Worm (Caenorhabditis elegans) whole organism, L4 larva: ENCODE measurements around the gene C50F4.16.

Experiments used
- F26F4.8 ChIP-seq: fragments of 200-800 bp; sonication (Bioruptor generic); conservative IDR thresholded peaks from 2 replicates; pipeline ENCODE4 v1.3.6; 2022; ENCODE audit warnings: missing genetic modification characterization, missing compliant biosample characterization
- F37D6.2 ChIP-seq: sonication (generic microtip); optimal IDR thresholded peaks from 2 replicates; lab custom pipeline; 2016; ENCODE audit warnings: mild to moderate bottlenecking, missing genetic modification characterization, missing compliant biosample characterization
- F44E2.7 ChIP-seq: fragments of 200-800 bp; sonication (Bioruptor generic); IDR thresholded peaks from 2 replicates; pipeline ENCODE4 v2.1.2; 2022; ENCODE audit warnings: missing genetic modification characterization, missing compliant biosample characterization
- ZK337.2 ChIP-seq: fragments of 200-800 bp; sonication (Bioruptor generic); IDR thresholded peaks from 2 replicates; pipeline ENCODE4 v1.3.6; 2022; ENCODE audit warnings: missing genetic modification reagents, missing genetic modification characterization, missing compliant biosample characterization
- aha-1 ChIP-seq: fragments of 150-350 bp; peaks from one replicate; lab custom pipeline; 2014; ENCODE audit warnings: missing biosample characterization, missing genetic modification characterization
- daf-8 ChIP-seq: fragments of 200-800 bp; sonication (Bioruptor generic); IDR thresholded peaks from 2 replicates; pipeline ENCODE4 v1.3.6; 2022; ENCODE audit warnings: missing genetic modification characterization, missing compliant biosample characterization
- dmd-8 ChIP-seq: fragments of 200-800 bp; sonication (Bioruptor generic); IDR thresholded peaks from 2 replicates; pipeline ENCODE4 v1.3.6; 2022; ENCODE audit warnings: missing genetic modification characterization, missing compliant biosample characterization
- dmd-9 ChIP-seq: fragments of 200-800 bp; sonication (Bioruptor generic); IDR thresholded peaks from 2 replicates; pipeline ENCODE4 v1.3.6; 2022; ENCODE audit warnings: missing genetic modification reagents, missing genetic modification characterization, missing compliant biosample characterization
- duxl-1 ChIP-seq: sonication (generic microtip); optimal IDR thresholded peaks from 2 replicates; lab custom pipeline; 2016; ENCODE audit warnings: mild to moderate bottlenecking, missing genetic modification characterization, moderate library complexity, missing compliant biosample characterization; ENCODE audit not compliant: poor library complexity
- egl-27 ChIP-seq: sonication (generic microtip); optimal IDR thresholded peaks from 3 replicates; lab custom pipeline; 2017; ENCODE audit warnings: missing biosample characterization, missing genetic modification reagents, missing genetic modification characterization
- egl-43 ChIP-seq: fragments of 200-800 bp; sonication (Bioruptor generic); IDR thresholded peaks from 2 replicates; pipeline ENCODE4 v1.3.6; 2022; ENCODE audit warnings: missing genetic modification reagents, missing genetic modification characterization, missing compliant biosample characterization
- fos-1 ChIP-seq: fragments of 150-350 bp; optimal IDR thresholded peaks from 2 replicates; lab custom pipeline; 2014; ENCODE audit warnings: missing biosample characterization, missing genetic modification characterization
- gei-8 ChIP-seq: fragments of 200-800 bp; sonication (Bioruptor generic); optimal IDR thresholded peaks from 2 replicates; lab custom pipeline; 2018; ENCODE audit warnings: mild to moderate bottlenecking, missing genetic modification characterization, missing compliant biosample characterization
- hif-1 ChIP-seq, 2 experiments: sonication (generic microtip); optimal IDR thresholded peaks; 2 replicates each; lab custom pipeline; 2016 to 2017; ENCODE audit warnings: missing compliant biosample characterization in 2 of 2, missing genetic modification characterization in 2 of 2, missing genetic modification reagents in 2 of 2, missing genotype in 2 of 2, mild to moderate bottlenecking in 1 of 2
- hlh-30 ChIP-seq: sonication (generic microtip); optimal IDR thresholded peaks from 2 replicates; lab custom pipeline; 2017; ENCODE audit warnings: antibody characterized with exemption, mild to moderate bottlenecking, missing genetic modification characterization, missing compliant biosample characterization; ENCODE audit not compliant: insufficient read depth
- lin-29 ChIP-seq: fragments of 200-800 bp; sonication (Bioruptor generic); IDR thresholded peaks from 2 replicates; pipeline ENCODE4 v1.3.6; 2022; ENCODE audit warnings: missing genetic modification reagents, missing genetic modification characterization, missing compliant biosample characterization
- lin-38 ChIP-seq: fragments of 200-800 bp; sonication (Bioruptor generic); IDR thresholded peaks from 2 replicates; pipeline ENCODE4 v1.3.6; 2022; ENCODE audit warnings: missing genetic modification reagents, missing genetic modification characterization, missing compliant biosample characterization
- lir-3 ChIP-seq: sonication (generic microtip); optimal IDR thresholded peaks from 2 replicates; lab custom pipeline; 2016; ENCODE audit warnings: mild to moderate bottlenecking, missing genetic modification characterization, missing compliant biosample characterization
- madf-9 ChIP-seq: fragments of 200-800 bp; sonication (Bioruptor generic); conservative IDR thresholded peaks from 2 replicates; pipeline ENCODE4 v1.3.6; 2022; ENCODE audit warnings: missing genetic modification reagents, missing genetic modification characterization, missing compliant biosample characterization
- mdt-29 ChIP-seq: fragments of 200-800 bp; sonication (Bioruptor generic); IDR thresholded peaks from 2 replicates; pipeline ENCODE4 v1.3.6; 2022; ENCODE audit warnings: missing genetic modification reagents, missing genetic modification characterization, missing compliant biosample characterization
- mxl-2 ChIP-seq: fragments of 200-800 bp; sonication (Bioruptor generic); conservative IDR thresholded peaks from 2 replicates; pipeline ENCODE4 v1.3.6; 2022; ENCODE audit warnings: missing genetic modification reagents, missing genetic modification characterization, missing compliant biosample characterization
- nhr-10 ChIP-seq: fragments of 150-350 bp; optimal IDR thresholded peaks from 2 replicates; lab custom pipeline; 2014; ENCODE audit warnings: missing biosample characterization, missing genetic modification characterization
- nhr-11 ChIP-seq: fragments of 150-350 bp; optimal IDR thresholded peaks from 2 replicates; lab custom pipeline; 2014; ENCODE audit warnings: missing biosample characterization, missing genetic modification characterization
- nhr-237 ChIP-seq: sonication (generic microtip); optimal IDR thresholded peaks from 2 replicates; lab custom pipeline; 2017; ENCODE audit warnings: missing biosample characterization, missing genetic modification characterization
- nhr-28 ChIP-seq: fragments of 150-350 bp; optimal IDR thresholded peaks from 2 replicates; lab custom pipeline; 2014; ENCODE audit warnings: missing biosample characterization, missing genetic modification characterization
- nhr-41 ChIP-seq: fragments of 200-800 bp; sonication (Bioruptor generic); IDR thresholded peaks from 2 replicates; pipeline ENCODE4 v1.3.6; 2022; ENCODE audit warnings: missing genetic modification reagents, missing genetic modification characterization, missing compliant biosample characterization
- nhr-42 ChIP-seq: fragments of 200-800 bp; sonication (Bioruptor generic); IDR thresholded peaks from 2 replicates; pipeline ENCODE4 v1.3.6; 2022; ENCODE audit warnings: missing genetic modification characterization, missing compliant biosample characterization
- nhr-48 ChIP-seq: sonication (generic microtip); optimal IDR thresholded peaks from 2 replicates; lab custom pipeline; 2016; ENCODE audit warnings: mild to moderate bottlenecking, missing genetic modification characterization, missing compliant biosample characterization
- php-3 ChIP-seq: fragments of 200-800 bp; sonication (Bioruptor generic); IDR thresholded peaks from 2 replicates; pipeline ENCODE4 v1.3.6; 2022; ENCODE audit warnings: missing genetic modification reagents, missing genetic modification characterization, missing compliant biosample characterization
- pqm-1 ChIP-seq: sonication (generic microtip); optimal IDR thresholded peaks from 2 replicates; lab custom pipeline; 2017; ENCODE audit warnings: missing biosample characterization, missing genetic modification characterization
- rbr-2 ChIP-seq: sonication (generic microtip); optimal IDR thresholded peaks from 2 replicates; lab custom pipeline; 2016; ENCODE audit warnings: missing genotype, missing genetic modification characterization, missing compliant biosample characterization
- skn-1 ChIP-seq: fragments of 150-350 bp; optimal IDR thresholded peaks from 2 replicates; lab custom pipeline; 2014; ENCODE audit warnings: missing biosample characterization, missing genetic modification characterization
- snpc-1.2 ChIP-seq: fragments of 200-800 bp; sonication (Bioruptor generic); IDR thresholded peaks from 2 replicates; pipeline ENCODE4 v1.3.6; 2022; ENCODE audit warnings: missing genetic modification reagents, missing genetic modification characterization, missing compliant biosample characterization
- spr-1 ChIP-seq: sonication (generic microtip); optimal IDR thresholded peaks from 2 replicates; lab custom pipeline; 2016; ENCODE audit warnings: mild to moderate bottlenecking, missing genetic modification characterization, missing compliant biosample characterization
- spr-3 ChIP-seq: fragments of 200-800 bp; sonication (Bioruptor generic); optimal IDR thresholded peaks from 2 replicates; lab custom pipeline; 2018; ENCODE audit warnings: mild to moderate bottlenecking, missing genetic modification characterization, missing compliant biosample characterization
- unc-130 ChIP-seq: sonication (generic microtip); optimal IDR thresholded peaks from 2 replicates; lab custom pipeline; 2016; ENCODE audit warnings: missing genetic modification reagents, missing genetic modification characterization, missing compliant biosample characterization
- unc-62 ChIP-seq, 3 experiments: fragments of 150-350 bp in 1 of 3; sonication (generic microtip); optimal IDR thresholded peaks in 2 of 3; peaks in 1 of 3; 1 replicate in 1 of 3; 2 replicates in 2 of 3; lab custom pipeline; 2014 to 2017; ENCODE audit warnings: missing biosample characterization in 3 of 3, missing genetic modification characterization in 3 of 3, missing genetic modification reagents in 3 of 3, missing genotype in 1 of 3
- zag-1 ChIP-seq: fragments of 150-350 bp; optimal IDR thresholded peaks from 2 replicates; lab custom pipeline; 2014; ENCODE audit warnings: missing biosample characterization, missing genetic modification characterization
- zip-11 ChIP-seq: fragments of 200-800 bp; sonication (Bioruptor generic); IDR thresholded peaks from 2 replicates; pipeline ENCODE4 v1.3.6; 2022; ENCODE audit warnings: missing genetic modification characterization, missing compliant biosample characterization
- zip-2 ChIP-seq: fragments of 150-350 bp; optimal IDR thresholded peaks from 2 replicates; lab custom pipeline; 2014; ENCODE audit warnings: missing biosample characterization, missing genetic modification characterization
- ztf-11 ChIP-seq: fragments of 150-350 bp; optimal IDR thresholded peaks from 2 replicates; lab custom pipeline; 2014; ENCODE audit warnings: missing biosample characterization, missing genetic modification characterization
- ztf-7 ChIP-seq: fragments of 150-350 bp; optimal IDR thresholded peaks from 2 replicates; lab custom pipeline; 2014; ENCODE audit warnings: missing biosample characterization, missing genetic modification characterization

Gene C50F4.16

DNA sequence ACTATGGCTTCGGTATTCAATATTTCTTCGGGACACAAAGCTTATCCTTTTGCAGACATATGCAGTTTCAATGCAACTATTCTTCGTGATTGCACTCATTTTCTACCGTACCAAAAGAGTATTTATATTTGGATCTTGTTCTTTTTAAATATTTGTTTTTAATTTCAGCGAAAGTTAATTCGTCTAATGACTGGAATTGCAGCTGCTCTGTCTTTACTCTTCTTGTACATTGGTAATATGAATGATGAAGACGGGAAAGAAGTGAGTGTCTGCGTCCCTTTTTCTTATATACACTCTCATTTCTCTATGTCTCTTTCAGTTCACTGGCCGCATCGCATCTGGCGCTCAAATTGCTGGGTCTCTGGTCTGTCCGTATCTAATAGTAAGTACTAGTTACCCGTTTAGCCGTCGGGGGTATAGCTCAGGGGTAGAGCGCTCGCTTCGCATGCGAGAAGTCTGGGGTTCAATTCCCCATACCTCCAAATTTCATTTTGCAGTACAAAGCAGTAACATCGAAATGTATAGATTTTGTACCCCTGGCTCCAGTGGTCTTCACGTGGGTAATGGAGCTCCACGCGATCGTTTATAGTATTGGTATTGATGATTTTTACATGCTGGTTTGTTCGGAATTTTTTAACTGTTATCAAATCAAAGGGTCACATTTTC lies 38.1 kb downstream of the C50F4.16 start (continued):
- TF ChIP-seq F37D6.2: peak; percentile 35
- TF ChIP-seq skn-1: no peak
- peak; percentile 65 for TF ChIP-seq duxl-1 (tag; lab: Kevin White, UChicago)
- TF ChIP-seq gei-8 (GFP tag; lab: Kevin White, UChicago): peak; percentile 85
- TF ChIP-seq hif-1 (tag; optimal IDR thresholded peaks at IDR 0.05; lab: Kevin White, UChicago): peak; percentile 14 to 45
- no peak for TF ChIP-seq nhr-10 (tag; lab: Kevin White, UChicago)
- TF ChIP-seq egl-43 (GFP tag; lab: Robert Waterston, UW): no peak; the same call in 1 of the 2 replicates
- no peak for TF ChIP-seq unc-130 (GFP tag; lab: Kevin White, UChicago)
- no peak for TF ChIP-seq nhr-11 (tag; lab: Kevin White, UChicago)
- TF ChIP-seq egl-27 (tag; lab: Kevin White, UChicago): no peak
- TF ChIP-seq mdt-29: peak; percentile 86
- TF ChIP-seq fos-1: no peak
- TF ChIP-seq pqm-1 (tag; lab: Kevin White, UChicago): no peak
- TF ChIP-seq dmd-8 (GFP tag; lab: Robert Waterston, UW): peak; percentile 97
- TF ChIP-seq dmd-9 (GFP tag; lab: Robert Waterston, UW): 0 out of 2 replicates have a peak, but pooled peaks have one; percentile 49
- no peak for TF ChIP-seq ztf-11 (tag; lab: Kevin White, UChicago)
- peak; percentile 75 for TF ChIP-seq rbr-2 (tag; lab: Kevin White, UChicago)
- TF ChIP-seq nhr-41 (GFP tag; lab: Robert Waterston, UW): peak; percentile 62; the same call in 1 of the 2 replicates
- TF ChIP-seq ztf-7 (tag; lab: Kevin White, UChicago): no peak
- no peak for TF ChIP-seq nhr-237 (tag; lab: Kevin White, UChicago)
- peak; percentile 41 for TF ChIP-seq spr-1
- 0 out of 2 replicates have a peak, but pooled peaks have one; percentile 49 for TF ChIP-seq zip-11 (GFP tag; lab: Robert Waterston, UW)
- TF ChIP-seq snpc-1.2: peak; percentile 85; the same call in 1 of the 2 replicates
- TF ChIP-seq nhr-42 (GFP tag; lab: Robert Waterston, UW): peak; percentile 81
- peak; percentile 75 for TF ChIP-seq nhr-48
- peak; percentile 56; the same call in 1 of the 2 replicates for TF ChIP-seq lin-29 (GFP tag; lab: Robert Waterston, UW)
- peak; percentile 61; the same call in 1 of the 2 replicates for TF ChIP-seq php-3 (GFP tag; lab: Robert Waterston, UW)
- TF ChIP-seq daf-8 (GFP tag; lab: Robert Waterston, UW): 0 out of 2 replicates have a peak, but pooled peaks have one; percentile 45
- peak; percentile 6 for TF ChIP-seq hlh-30 (tag; lab: Kevin White, UChicago)
- peak; percentile 95 for TF ChIP-seq aha-1 (tag; lab: Kevin White, UChicago)
- TF ChIP-seq lin-38 (GFP tag; lab: Robert Waterston, UW): no peak; the same call in 1 of the 2 replicates
- peak; percentile 59 for TF ChIP-seq nhr-28
- no peak for TF ChIP-seq zag-1 (tag; lab: Kevin White, UChicago)
- 0 out of 2 replicates have a peak, but pooled peaks have one; percentile 12 for TF ChIP-seq mxl-2 (GFP tag; lab: Robert Waterston, UW)
- TF ChIP-seq madf-9: peak; percentile 79
- TF ChIP-seq lir-3 (tag; lab: Kevin White, UChicago): peak; percentile 60

DNA sequence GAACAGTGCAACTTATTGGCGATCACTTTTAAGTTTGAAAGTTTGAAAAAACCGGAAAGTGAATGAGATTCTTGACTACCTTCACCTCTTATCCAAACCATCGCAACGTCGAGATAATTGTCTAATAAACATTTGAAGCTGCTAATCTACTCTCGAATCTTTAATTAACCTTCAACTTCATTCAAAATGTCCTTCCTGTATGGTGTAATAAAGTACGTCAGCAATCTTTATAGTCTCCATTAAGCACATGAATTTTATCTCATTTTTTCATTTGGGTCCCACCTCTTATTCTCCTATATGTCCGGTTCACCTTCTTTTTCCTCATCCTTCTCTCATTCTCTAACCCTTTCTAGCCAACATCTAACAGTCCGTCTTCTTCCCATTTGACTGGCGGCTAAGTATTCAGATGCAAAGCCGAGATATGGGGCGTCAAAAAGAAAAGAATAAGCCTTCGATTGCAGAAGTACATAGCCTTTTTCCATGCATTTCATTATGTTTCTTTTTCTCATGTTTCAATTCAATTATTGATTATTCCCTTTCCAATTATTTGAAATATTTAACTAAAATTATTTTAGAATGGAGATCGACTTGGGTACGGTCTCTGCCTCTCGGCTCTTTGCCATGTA lies 40.5 kb downstream of the C50F4.16 start, which contains the start of gene swt-5:
Gene swt-5, plus strand, starts transcription at position 576 of the 626 bp plus-strand sequence.
- no peak for TF ChIP-seq gei-8 (GFP tag; lab: Kevin White, UChicago)
- no peak for TF ChIP-seq F26F4.8
- no peak for TF ChIP-seq F44E2.7
- TF ChIP-seq spr-3: no peak
- TF ChIP-seq zip-2 (tag; lab: Kevin White, UChicago): no peak
- TF ChIP-seq fos-1: no peak
- TF ChIP-seq egl-43 (GFP tag; lab: Robert Waterston, UW): no peak
- no peak for TF ChIP-seq hif-1 (tag; optimal IDR thresholded peaks at IDR 0.05; lab: Kevin White, UChicago)
- no peak for TF ChIP-seq unc-62 (GFP tag; optimal IDR thresholded peaks at IDR 0.05 in 1 of 2; lab: Kevin White, UChicago)
- no peak for TF ChIP-seq unc-62 (tag; optimal IDR thresholded peaks at IDR 0.05; lab: Kevin White, UChicago)
- no peak for TF ChIP-seq ZK337.2 (GFP tag; lab: Robert Waterston, UW)
- TF ChIP-seq dmd-9 (GFP tag; lab: Robert Waterston, UW): no peak
- TF ChIP-seq, all 104 proteins: peak for 0
